Fruit fly (Drosophila melanogaster): ENCODE data around the gene smp-30.

smp-30 gene

dm6 chr3R:14721942-14722939 lies 28.8 kb downstream of the smp-30 start (continued):
- peak; percentile 59 for TF ChIP-seq Atf-2 (GFP tag; optimal IDR thresholded peaks at IDR 0.05)
- no peak for TF ChIP-seq CG11560 (tag; IDR thresholded peaks at IDR 0.05)
- TF ChIP-seq pb (GFP tag; optimal IDR thresholded peaks at IDR 0.05): peak; percentile 55
- no peak for TF ChIP-seq cas (GFP tag; IDR thresholded peaks at IDR 0.05)
- no peak for TF ChIP-seq pita (GFP tag; optimal IDR thresholded peaks at IDR 0.05)
- peak; percentile 58 for TF ChIP-seq CG12071 (GFP tag; optimal IDR thresholded peaks at IDR 0.05)
- peak; percentile 63 for TF ChIP-seq CG1602 (GFP tag; optimal IDR thresholded peaks at IDR 0.05)
- TF ChIP-seq Abd-B (GFP tag; optimal IDR thresholded peaks at IDR 0.05): peak; percentile 58
- peak; percentile 3 for TF ChIP-seq trem (tag; optimal IDR thresholded peaks at IDR 0.05)
- peak; percentile 35 for TF ChIP-seq CG18011 (GFP tag; optimal IDR thresholded peaks at IDR 0.05)
- TF ChIP-seq cwo (GFP tag; optimal IDR thresholded peaks at IDR 0.05): peak; percentile 35
- peak; percentile 67 for TF ChIP-seq org-1 (GFP tag; optimal IDR thresholded peaks at IDR 0.05)
- no peak for TF ChIP-seq gfzf (GFP tag; optimal IDR thresholded peaks at IDR 0.05)
- TF ChIP-seq HLH54F (GFP tag; optimal IDR thresholded peaks at IDR 0.05): peak; percentile 62
- TF ChIP-seq lbe (GFP tag; optimal IDR thresholded peaks at IDR 0.05): peak; percentile 29
- TF ChIP-seq CG7372 (GFP tag; IDR thresholded peaks at IDR 0.05): 0 out of 2 replicates have a peak, but pooled peaks have one; percentile 11
- TF ChIP-seq Sry-β (GFP tag; optimal IDR thresholded peaks at IDR 0.05): no peak
- peak; percentile 42 for TF ChIP-seq CG3065 (GFP tag; optimal IDR thresholded peaks at IDR 0.05)
- no peak for TF ChIP-seq grn (GFP tag; optimal IDR thresholded peaks at IDR 0.05)
- TF ChIP-seq seq (GFP tag; IDR thresholded peaks at IDR 0.05): peak; percentile 76
- no peak for TF ChIP-seq wdn (GFP tag; IDR thresholded peaks at IDR 0.05)
- peak; percentile 76 for TF ChIP-seq CG32772 (GFP tag; IDR thresholded peaks at IDR 0.05)
- peak; percentile 79 for TF ChIP-seq dmrt99B (tag; optimal IDR thresholded peaks at IDR 0.05)
- peak; percentile 61 for TF ChIP-seq dati (GFP tag; IDR thresholded peaks at IDR 0.05)
- no peak for TF ChIP-seq CG14860 (GFP tag; IDR thresholded peaks at IDR 0.05; ENCODE audit: partially characterized antibody)
- TF ChIP-seq mld (GFP tag; IDR thresholded peaks at IDR 0.05; ENCODE audit: partially characterized antibody): no peak
- TF ChIP-seq Dref (GFP tag; IDR thresholded peaks at IDR 0.05): no peak
- no peak for TF ChIP-seq Dek (tag; optimal IDR thresholded peaks at IDR 0.05)
- TF ChIP-seq Antp (GFP tag; optimal IDR thresholded peaks at IDR 0.05): peak; percentile 80
- peak; percentile 76 for TF ChIP-seq Xrp1 (GFP tag; IDR thresholded peaks at IDR 0.05)
- peak in 1 of 2 experiments; percentile 57 for TF ChIP-seq Eip74EF (GFP tag; optimal IDR thresholded peaks at IDR 0.05)
- peak; percentile 56 for TF ChIP-seq pho (GFP tag; optimal IDR thresholded peaks at IDR 0.05)
- no peak for TF ChIP-seq D (optimal IDR thresholded peaks at IDR 0.05)
- TF ChIP-seq D (GFP tag; optimal IDR thresholded peaks at IDR 0.05): peak; percentile 54
- no peak for TF ChIP-seq NC2α (GFP tag; optimal IDR thresholded peaks at IDR 0.05)
- TF ChIP-seq B-H2 (GFP tag; optimal IDR thresholded peaks at IDR 0.05): no peak
- no peak for TF ChIP-seq nerfin-2 (GFP tag; IDR thresholded peaks at IDR 0.05; ENCODE audit: partially characterized antibody)
- peak; percentile 72 for TF ChIP-seq CG13624 (GFP tag; optimal IDR thresholded peaks at IDR 0.05)
- TF ChIP-seq CG10267 (tag; optimal IDR thresholded peaks at IDR 0.05): peak; percentile 37
- peak; percentile 67 for TF ChIP-seq CG2120 (GFP tag; optimal IDR thresholded peaks at IDR 0.05)
- TF ChIP-seq corto (GFP tag; optimal IDR thresholded peaks at IDR 0.05): no peak
- TF ChIP-seq sim (GFP tag; IDR thresholded peaks at IDR 0.05): no peak; the same call in 1 of the 2 replicates
- TF ChIP-seq NC2β (GFP tag; optimal IDR thresholded peaks at IDR 0.05): peak; percentile 51
- TF ChIP-seq HmgZ (tag; optimal IDR thresholded peaks at IDR 0.05): peak; percentile 54
- TF ChIP-seq trh (GFP tag; optimal IDR thresholded peaks at IDR 0.05): no peak
- peak; percentile 35 for TF ChIP-seq CG3407 (GFP tag; optimal IDR thresholded peaks at IDR 0.05)
- peak; percentile 50 for TF ChIP-seq CG2875 (GFP tag; optimal IDR thresholded peaks at IDR 0.05)
- peak; percentile 59 for TF ChIP-seq CG10979 (tag; optimal IDR thresholded peaks at IDR 0.05)

Data from whole organism, embryonic.